Worm (Caenorhabditis elegans): ENCODE measurements around the gene C09F9.1.

- no peak for TF ChIP-seq cnd-1 (tag; optimal IDR thresholded peaks at IDR 0.05)
- TF ChIP-seq nhr-12 (tag; optimal IDR thresholded peaks at IDR 0.05) = no peak
- no peak for TF ChIP-seq nhr-28 (tag; optimal IDR thresholded peaks at IDR 0.05)
- TF ChIP-seq tbx-8 (GFP tag; optimal IDR thresholded peaks at IDR 0.05) = no peak
- no peak for TF ChIP-seq elt-3 (tag; optimal IDR thresholded peaks at IDR 0.05)
Observed at ce11 chrII:14705956-14706355, 7.8 kb downstream of the C09F9.1 start.

Data from whole organism, mixed stage, embryonic.